Fruit fly (Drosophila melanogaster) whole organism, embryonic: ENCODE results near the gene frtz.
A peak's percentile ranks its signal among the peaks of the same experiment; 100 is the strongest.

Experiments used
- Atf3 ChIP-seq: fragments of 200-800 bp; sonication (Bioruptor generic); optimal IDR thresholded peaks from 3 replicates; lab custom pipeline; 2016; ENCODE audit warnings: missing biosample characterization, missing genetic modification characterization
- CG10431 ChIP-seq: fragments of 200-800 bp; sonication (Bioruptor generic); optimal IDR thresholded peaks from 3 replicates; lab custom pipeline; 2018; ENCODE audit warnings: missing biosample characterization, mild to moderate bottlenecking, missing genetic modification characterization
- CG11723 ChIP-seq: fragments of 200-800 bp; sonication (Bioruptor generic); optimal IDR thresholded peaks from 2 replicates; lab custom pipeline; 2017; ENCODE audit warnings: missing biosample characterization, mild to moderate bottlenecking, missing genetic modification characterization
- CG12155 ChIP-seq: fragments of 200-800 bp; sonication (Bioruptor generic); optimal IDR thresholded peaks from 3 replicates; lab custom pipeline; 2016; ENCODE audit warnings: missing biosample characterization, missing genetic modification characterization
- CG12219 ChIP-seq: fragments of 200-800 bp; sonication (Bioruptor generic); optimal IDR thresholded peaks from 3 replicates; lab custom pipeline; 2018; ENCODE audit warnings: missing biosample characterization, mild to moderate bottlenecking, missing genetic modification characterization
- CG12299 ChIP-seq: fragments of 200-800 bp; sonication (Bioruptor generic); optimal IDR thresholded peaks from 2 replicates; lab custom pipeline; 2018; ENCODE audit warnings: missing biosample characterization, mild to moderate bottlenecking, missing genetic modification characterization
- CG12391 ChIP-seq: fragments of 200-800 bp; sonication (Bioruptor generic); optimal IDR thresholded peaks from 3 replicates; lab custom pipeline; 2018; ENCODE audit warnings: missing biosample characterization, mild to moderate bottlenecking, missing genetic modification characterization, moderate library complexity
- CG12744 ChIP-seq: fragments of 200-800 bp; sonication (Bioruptor generic); optimal IDR thresholded peaks from 2 replicates; lab custom pipeline; 2016; ENCODE audit warnings: missing biosample characterization, missing genetic modification characterization
- CG14860 ChIP-seq: fragments of 200-800 bp; sonication (Bioruptor generic); IDR thresholded peaks from 3 replicates; pipeline ENCODE4 v1.3.6; 2022; ENCODE audit warnings: missing biosample characterization, missing genetic modification characterization; ENCODE audit not compliant: partially characterized antibody
- CG15073 ChIP-seq: fragments of 200-800 bp; sonication (Bioruptor generic); optimal IDR thresholded peaks from 2 replicates; lab custom pipeline; 2016; ENCODE audit warnings: missing biosample characterization, missing genetic modification characterization
- CG3995 ChIP-seq: fragments of 200-800 bp; sonication (Bioruptor generic); optimal IDR thresholded peaks from 3 replicates; lab custom pipeline; 2016; ENCODE audit warnings: missing biosample characterization, missing genetic modification characterization
- CG4282 ChIP-seq: fragments of 200-800 bp; sonication (Bioruptor generic); optimal IDR thresholded peaks from 2 replicates; lab custom pipeline; 2016; ENCODE audit warnings: missing biosample characterization, missing genetic modification characterization
- CG6254 ChIP-seq: fragments of 200-800 bp; sonication (Bioruptor generic); optimal IDR thresholded peaks from 3 replicates; lab custom pipeline; 2017; ENCODE audit warnings: mild to moderate bottlenecking, missing biosample characterization, missing genetic modification reagents, missing genetic modification characterization
- CG6683 ChIP-seq: fragments of 200-800 bp; sonication (Bioruptor generic); optimal IDR thresholded peaks from 2 replicates; lab custom pipeline; 2017; ENCODE audit warnings: missing biosample characterization, mild to moderate bottlenecking, missing genetic modification characterization, missing genetic modification reagents
- CG9817 ChIP-seq: fragments of 200-800 bp; sonication (Bioruptor generic); optimal IDR thresholded peaks from 2 replicates; lab custom pipeline; 2018; ENCODE audit warnings: missing biosample characterization, mild to moderate bottlenecking, missing genetic modification characterization, moderate library complexity
- CG9932 ChIP-seq: fragments of 200-800 bp; sonication (Bioruptor generic); IDR thresholded peaks from 2 replicates; pipeline ENCODE4 v1.3.6; 2022; ENCODE audit warnings: missing biosample characterization, missing genetic modification characterization
- Dbx ChIP-seq: fragments of 200-800 bp; sonication (Bioruptor generic); IDR thresholded peaks from 3 replicates; pipeline ENCODE4 v1.3.6; 2022; ENCODE audit warnings: missing biosample characterization, missing genetic modification characterization
- Dll ChIP-seq: fragments of 200-800 bp; sonication (Bioruptor generic); IDR thresholded peaks from 4 replicates; pipeline ENCODE4 v1.3.6; 2022; ENCODE audit warnings: missing biosample characterization, missing genetic modification characterization; ENCODE audit not compliant: partially characterized antibody
- ERR ChIP-seq: fragments of 200-800 bp; sonication (Bioruptor generic); optimal IDR thresholded peaks from 2 replicates; lab custom pipeline; 2016; ENCODE audit warnings: missing biosample characterization, missing genetic modification characterization
- Fer1 ChIP-seq: fragments of 200-800 bp; sonication (Bioruptor generic); optimal IDR thresholded peaks from 2 replicates; lab custom pipeline; 2017; ENCODE audit warnings: missing biosample characterization, mild to moderate bottlenecking, missing genetic modification characterization
- Hmr ChIP-seq: fragments of 200-800 bp; sonication (Bioruptor generic); optimal IDR thresholded peaks from 3 replicates; lab custom pipeline; 2017; ENCODE audit warnings: mild to moderate bottlenecking, missing biosample characterization, missing genetic modification reagents, missing genetic modification characterization
- Nf-YA ChIP-seq: fragments of 200-800 bp; sonication (Bioruptor generic); IDR thresholded peaks from 2 replicates; pipeline ENCODE4 v1.3.6; 2022; ENCODE audit warnings: missing biosample characterization, missing genetic modification characterization
- Opbp ChIP-seq: fragments of 200-800 bp; sonication (Bioruptor generic); IDR thresholded peaks from 3 replicates; pipeline ENCODE4 v1.3.6; 2022; ENCODE audit warnings: missing biosample characterization, missing genetic modification characterization; ENCODE audit not compliant: partially characterized antibody
- Spps ChIP-seq: fragments of 200-800 bp; sonication (Bioruptor generic); optimal IDR thresholded peaks from 2 replicates; lab custom pipeline; 2018; ENCODE audit warnings: missing biosample characterization, mild to moderate bottlenecking, missing genetic modification characterization
- Stat92E ChIP-seq, 3 experiments: fragments of >200 bp in 2 of 3; fragments of 200-800 bp in 1 of 3; sonication (Bioruptor generic) in 1 of 3; optimal IDR thresholded peaks; 2 replicates each; lab custom pipeline; 2017 to 2019; ENCODE audit warnings: missing biosample characterization in 3 of 3, missing genetic modification characterization in 3 of 3, mild to moderate bottlenecking in 1 of 3, moderate library complexity in 1 of 3
- Xrp1 ChIP-seq: fragments of 200-800 bp; sonication (Bioruptor generic); IDR thresholded peaks from 2 replicates; pipeline ENCODE4 v1.3.6; 2022; ENCODE audit warnings: missing biosample characterization, missing genetic modification characterization
- bab2 ChIP-seq: fragments of 200-800 bp; sonication (Bioruptor generic); optimal IDR thresholded peaks from 2 replicates; lab custom pipeline; 2016; ENCODE audit warnings: missing biosample characterization, missing genetic modification characterization
- cas ChIP-seq: fragments of 200-800 bp; sonication (Bioruptor generic); IDR thresholded peaks from 2 replicates; pipeline ENCODE4 v1.3.6; 2022; ENCODE audit warnings: missing biosample characterization, missing genetic modification characterization
- chm ChIP-seq: fragments of 200-800 bp; sonication (Bioruptor generic); IDR thresholded peaks from 2 replicates; pipeline ENCODE4 v1.3.6; 2022; ENCODE audit warnings: missing biosample characterization, missing genetic modification characterization
- crol ChIP-seq: fragments of 200-800 bp; sonication (Bioruptor generic); IDR thresholded peaks from 2 replicates; pipeline ENCODE4 v1.3.6; 2022; ENCODE audit warnings: missing biosample characterization, missing genetic modification characterization
- dimm ChIP-seq: fragments of 200-800 bp; sonication (Bioruptor generic); IDR thresholded peaks from 2 replicates; pipeline ENCODE4 v1.3.6; 2022; ENCODE audit warnings: missing biosample characterization, missing genetic modification characterization
- dmrt99B ChIP-seq: fragments of 200-800 bp; sonication (Bioruptor generic); optimal IDR thresholded peaks from 2 replicates; lab custom pipeline; 2018; ENCODE audit warnings: missing biosample characterization, mild to moderate bottlenecking, missing genetic modification characterization, moderate library complexity
- exex ChIP-seq: fragments of 200-800 bp; sonication (Bioruptor generic); optimal IDR thresholded peaks from 4 replicates; lab custom pipeline; 2018; ENCODE audit warnings: missing biosample characterization, mild to moderate bottlenecking, missing genetic modification characterization, moderate library complexity
- fu2 ChIP-seq: fragments of 200-800 bp; sonication (Bioruptor generic); optimal IDR thresholded peaks from 2 replicates; lab custom pipeline; 2016; ENCODE audit warnings: missing biosample characterization, missing genetic modification characterization
- gsb-n ChIP-seq: fragments of 200-800 bp; sonication (Bioruptor generic); optimal IDR thresholded peaks from 3 replicates; lab custom pipeline; 2018; ENCODE audit warnings: missing biosample characterization, mild to moderate bottlenecking, missing genetic modification characterization
- ind ChIP-seq: fragments of 200-800 bp; sonication (Bioruptor generic); optimal IDR thresholded peaks from 3 replicates; lab custom pipeline; 2016; ENCODE audit warnings: missing biosample characterization, missing genetic modification characterization
- kah ChIP-seq: fragments of 200-800 bp; sonication (Bioruptor generic); optimal IDR thresholded peaks from 2 replicates; lab custom pipeline; 2018; ENCODE audit warnings: missing biosample characterization, mild to moderate bottlenecking, missing genetic modification characterization
- luna ChIP-seq: fragments of 200-800 bp; sonication (Bioruptor generic); optimal IDR thresholded peaks from 2 replicates; lab custom pipeline; 2016; ENCODE audit warnings: missing biosample characterization, missing genetic modification characterization
- odd ChIP-seq: fragments of 200-800 bp; sonication (Bioruptor generic); optimal IDR thresholded peaks from 2 replicates; lab custom pipeline; 2017; ENCODE audit warnings: missing biosample characterization, mild to moderate bottlenecking, missing genetic modification characterization
- pum ChIP-seq: fragments of 200-800 bp; sonication (Bioruptor generic); optimal IDR thresholded peaks from 2 replicates; lab custom pipeline; 2016; ENCODE audit warnings: missing biosample characterization, missing genetic modification characterization
- ranshi ChIP-seq: fragments of 200-800 bp; sonication (Bioruptor generic); IDR thresholded peaks from 2 replicates; pipeline ENCODE4 v1.3.6; 2022; ENCODE audit warnings: missing biosample characterization, missing genetic modification characterization
- sd ChIP-seq: fragments of 200-800 bp; sonication (Bioruptor generic); optimal IDR thresholded peaks from 3 replicates; lab custom pipeline; 2018; ENCODE audit warnings: missing biosample characterization, mild to moderate bottlenecking, missing genetic modification characterization, moderate library complexity
- slbo ChIP-seq: fragments of 200-800 bp; sonication (Bioruptor generic); IDR thresholded peaks from 2 replicates; pipeline ENCODE4 v1.3.6; 2022; ENCODE audit warnings: missing biosample characterization, missing genetic modification characterization
- slou ChIP-seq: fragments of 200-800 bp; sonication (Bioruptor generic); optimal IDR thresholded peaks from 3 replicates; lab custom pipeline; 2016; ENCODE audit warnings: missing biosample characterization, missing genetic modification characterization
- ssp ChIP-seq: fragments of 200-800 bp; sonication (Bioruptor generic); IDR thresholded peaks from 2 replicates; pipeline ENCODE4 v1.3.6; 2022; ENCODE audit warnings: missing biosample characterization, missing genetic modification characterization
- tgo ChIP-seq: fragments of 200-800 bp; sonication (Bioruptor generic); IDR thresholded peaks from 3 replicates; pipeline ENCODE4 v1.3.6; 2022; ENCODE audit warnings: missing biosample characterization, missing genetic modification characterization
- trem ChIP-seq: fragments of 200-800 bp; optimal IDR thresholded peaks from 3 replicates; lab custom pipeline; 2019; ENCODE audit warnings: missing biosample characterization, mild to moderate bottlenecking, missing genetic modification characterization, moderate library complexity
- vvl ChIP-seq: fragments of 200-800 bp; sonication (Bioruptor generic); IDR thresholded peaks from 2 replicates; pipeline ENCODE4 v1.3.6; 2022; ENCODE audit warnings: missing biosample characterization, missing genetic modification characterization
- yki ChIP-seq: fragments of >200 bp; optimal IDR thresholded peaks from 3 replicates; lab custom pipeline; 2018
- zf30C ChIP-seq: fragments of 200-800 bp; sonication (Bioruptor generic); optimal IDR thresholded peaks from 3 replicates; lab custom pipeline; 2018; ENCODE audit warnings: missing biosample characterization, mild to moderate bottlenecking, missing genetic modification characterization

frtz gene

dm6 chr2L:1737057-1737581 is 21.5 kb upstream of the frtz start (continued):
- peak; percentile 83 for TF ChIP-seq CG12744
- peak; percentile 60 for TF ChIP-seq CG11723 (GFP tag; lab: Kevin White, UChicago)
- no peak for TF ChIP-seq Dll
- TF ChIP-seq zf30C (GFP tag; lab: Kevin White, UChicago): no peak
- TF ChIP-seq Spps: peak; percentile 55
- TF ChIP-seq exex (tag; lab: Kevin White, UChicago): peak; percentile 21
- TF ChIP-seq tgo: peak; percentile 86
- TF ChIP-seq CG3995 (GFP tag; lab: Kevin White, UChicago): peak; percentile 48
- TF ChIP-seq bab2 (GFP tag; lab: Kevin White, UChicago): peak; percentile 91
- TF ChIP-seq fu2 (GFP tag; lab: Kevin White, UChicago): peak; percentile 83
- TF ChIP-seq cas (GFP tag; lab: Robert Waterston, UW): peak; percentile 61; the same call in 1 of the 2 replicates
- TF ChIP-seq CG9932: peak; percentile 79
- peak; percentile 68 for TF ChIP-seq trem (tag; lab: Kevin White, UChicago)
- peak; percentile 94 for TF ChIP-seq dmrt99B (tag; lab: Kevin White, UChicago)
- peak; percentile 81 for TF ChIP-seq Fer1 (GFP tag; lab: Kevin White, UChicago)
- peak; percentile 61 for TF ChIP-seq odd
- peak; percentile 80 for TF ChIP-seq Nf-YA (GFP tag; lab: Robert Waterston, UW)
- TF ChIP-seq luna (GFP tag; lab: Kevin White, UChicago): peak; percentile 47
- peak; percentile 89 for TF ChIP-seq Xrp1 (GFP tag; lab: Robert Waterston, UW)
- TF ChIP-seq ranshi: peak; percentile 76; the same call in 1 of the 2 replicates
- peak; percentile 62 for TF ChIP-seq CG9817 (tag; lab: Kevin White, UChicago)
- TF ChIP-seq chm (GFP tag; lab: Robert Waterston, UW): no peak; the same call in 1 of the 2 replicates
- peak; percentile 90 for TF ChIP-seq Atf3 (GFP tag; lab: Kevin White, UChicago)
- peak; percentile 63 for TF ChIP-seq ERR
- TF ChIP-seq CG12391: peak; percentile 91
- TF ChIP-seq CG4282 (GFP tag; lab: Kevin White, UChicago): peak; percentile 29
- TF ChIP-seq yki (lab: Kevin White, UChicago): peak; percentile 57
- TF ChIP-seq Opbp: peak; percentile 68; the same call in 2 of the 3 replicates
- peak; percentile 30 for TF ChIP-seq kah
- peak; percentile 84 for TF ChIP-seq Hmr (GFP tag; lab: Kevin White, UChicago)
- peak; percentile 86 for TF ChIP-seq CG12155 (GFP tag; lab: Kevin White, UChicago)
- peak; percentile 90 for TF ChIP-seq ind (GFP tag; lab: Kevin White, UChicago)
- TF ChIP-seq slbo (GFP tag; lab: Robert Waterston, UW): peak; percentile 80
- peak in 1 of 3 experiments; percentile 26 for TF ChIP-seq Stat92E (GFP tag; optimal IDR thresholded peaks at IDR 0.05; lab: Kevin White, UChicago)
- no peak for TF ChIP-seq dimm
- peak; percentile 52 for TF ChIP-seq sd (tag; lab: Kevin White, UChicago)
- peak; percentile 89 for TF ChIP-seq pum (GFP tag; lab: Kevin White, UChicago)
- 0 out of 3 replicates have a peak, but pooled peaks have one; percentile 25 for TF ChIP-seq CG14860 (GFP tag; lab: Robert Waterston, UW)
- TF ChIP-seq CG6683 (GFP tag; lab: Kevin White, UChicago): peak; percentile 73
- peak; percentile 76 for TF ChIP-seq CG12219 (GFP tag; lab: Kevin White, UChicago)
- TF ChIP-seq CG10431 (GFP tag; lab: Kevin White, UChicago): no peak
- TF ChIP-seq gsb-n (tag; lab: Kevin White, UChicago): peak; percentile 85
- TF ChIP-seq CG12299 (tag; lab: Kevin White, UChicago): peak; percentile 31
- TF ChIP-seq slou (GFP tag; lab: Kevin White, UChicago): peak; percentile 74
- peak; percentile 79 for TF ChIP-seq ssp (GFP tag; lab: Robert Waterston, UW)
- 0 out of 2 replicates have a peak, but pooled peaks have one; percentile 23 for TF ChIP-seq crol (GFP tag; lab: Robert Waterston, UW)
- peak; percentile 90 for TF ChIP-seq vvl
- TF ChIP-seq Dbx: peak; percentile 78; the same call in 2 of the 3 replicates
- peak; percentile 77 for TF ChIP-seq CG6254 (GFP tag; lab: Kevin White, UChicago)
- TF ChIP-seq CG15073: peak; percentile 68
